Worm (Caenorhabditis elegans) whole organism, L2 larva: ENCODE results near the gene Y69H2.15.

Experiments
- Y55F3AM.14 ChIP-seq: fragments of 200-800 bp; sonication (Bioruptor generic); optimal IDR thresholded peaks from 2 replicates; lab custom pipeline; 2018; ENCODE audit warnings: mild to moderate bottlenecking, missing genetic modification characterization, missing compliant biosample characterization
- unc-62 ChIP-seq: fragments of 150-350 bp; optimal IDR thresholded peaks from 2 replicates; lab custom pipeline; 2014; ENCODE audit warnings: missing biosample characterization, missing genetic modification reagents, missing genetic modification characterization

ce11 chrV:18636248-18636647 lies 9.6 kb upstream of the Y69H2.15 start, which contains the start of gene egas-3:
- no peak for TF ChIP-seq unc-62
- no peak for TF ChIP-seq Y55F3AM.14 (GFP tag; lab: Kevin White, UChicago)
